Worm (Caenorhabditis elegans) whole organism, L1 larva: ENCODE results near the gene F39H12.1.
A peak's percentile ranks its signal among the peaks of the same experiment; 100 is the strongest.

ENCODE experiments used
- C04F5.9 ChIP-seq: sonication (generic microtip); optimal IDR thresholded peaks from 2 replicates; lab custom pipeline; 2016; ENCODE audit warnings: missing genetic modification characterization, missing compliant biosample characterization
- C16A3.4 ChIP-seq: fragments of 150-350 bp; optimal IDR thresholded peaks from 2 replicates; lab custom pipeline; 2014; ENCODE audit warnings: missing biosample characterization, missing genetic modification characterization
- C34B4.2 ChIP-seq: sonication (generic microtip); optimal IDR thresholded peaks from 2 replicates; lab custom pipeline; 2017; ENCODE audit warnings: mild to moderate bottlenecking, missing genetic modification characterization, missing compliant biosample characterization
- F16B12.6 ChIP-seq: fragments of 150-350 bp; optimal IDR thresholded peaks from 2 replicates; lab custom pipeline; 2014; ENCODE audit warnings: missing biosample characterization, missing genetic modification characterization
- Y116A8C.19 ChIP-seq: sonication (generic microtip); optimal IDR thresholded peaks from 2 replicates; lab custom pipeline; 2016; ENCODE audit warnings: missing compliant biosample characterization, missing genetic modification characterization, borderline replicate concordance
- aly-2 ChIP-seq: fragments of 150-350 bp; optimal IDR thresholded peaks from 2 replicates; lab custom pipeline; 2014; ENCODE audit warnings: missing biosample characterization, missing genetic modification characterization
- blmp-1 ChIP-seq: fragments of 150-350 bp; optimal IDR thresholded peaks from 2 replicates; lab custom pipeline; 2014; ENCODE audit warnings: missing biosample characterization, missing genetic modification characterization
- ceh-8 ChIP-seq: fragments of 200-800 bp; sonication (Bioruptor generic); optimal IDR thresholded peaks from 2 replicates; lab custom pipeline; 2018; ENCODE audit warnings: mild to moderate bottlenecking, missing genetic modification characterization, moderate library complexity, missing compliant biosample characterization
- ceh-88 ChIP-seq: fragments of 200-800 bp; sonication (Bioruptor generic); IDR thresholded peaks from 2 replicates; pipeline ENCODE4 v1.3.6; 2022; ENCODE audit warnings: missing genetic modification characterization, missing compliant biosample characterization
- ceh-90 ChIP-seq: sonication (generic microtip); optimal IDR thresholded peaks from 2 replicates; lab custom pipeline; 2016; ENCODE audit warnings: missing genetic modification characterization, missing compliant biosample characterization
- ces-1 ChIP-seq: fragments of 150-350 bp; optimal IDR thresholded peaks from 2 replicates; lab custom pipeline; 2014; ENCODE audit warnings: missing biosample characterization, missing genetic modification reagents, missing genetic modification characterization
- dpl-1 ChIP-seq, 3 experiments: fragments of 150-350 bp in 2 of 3; sonication (generic microtip) in 1 of 3; optimal IDR thresholded peaks; 2 replicates each; lab custom pipeline; 2014 to 2017; ENCODE audit warnings: missing biosample characterization in 3 of 3, missing genetic modification characterization in 3 of 3, missing genetic modification reagents in 3 of 3
- dsc-1 ChIP-seq: sonication (generic microtip); optimal IDR thresholded peaks from 2 replicates; lab custom pipeline; 2016; ENCODE audit warnings: mild to moderate bottlenecking, missing genetic modification characterization, missing compliant biosample characterization
- efl-1 ChIP-seq, 4 experiments: fragments of 150-350 bp; optimal IDR thresholded peaks in 3 of 4; peaks in 1 of 4; 1 replicate in 1 of 4; 2 replicates in 3 of 4; lab custom pipeline; 2014; ENCODE audit warnings: missing biosample characterization in 2 of 4, missing genetic modification characterization in 2 of 4, missing genetic modification reagents in 2 of 4
- elt-2 ChIP-seq: sonication (generic microtip); optimal IDR thresholded peaks from 2 replicates; lab custom pipeline; 2016; ENCODE audit warnings: missing genetic modification characterization, mild to moderate bottlenecking, inconsistent platforms, missing compliant biosample characterization, missing genetic modification reagents
- elt-3 ChIP-seq, 6 experiments: fragments of 150-350 bp in 1 of 6; sonication (generic microtip); optimal IDR thresholded peaks; 2 replicates each; lab custom pipeline; 2017 to 2018; ENCODE audit warnings: missing biosample characterization in 6 of 6, missing genetic modification characterization in 6 of 6, inconsistent platforms in 1 of 6
- ets-5 ChIP-seq: fragments of 200-800 bp; sonication (Bioruptor generic); IDR thresholded peaks from 2 replicates; pipeline ENCODE4 v1.3.6; 2022; ENCODE audit warnings: missing genetic modification characterization, missing compliant biosample characterization
- fkh-10 ChIP-seq: sonication (generic microtip); optimal IDR thresholded peaks from 2 replicates; lab custom pipeline; 2017; ENCODE audit warnings: missing biosample characterization, missing genetic modification reagents, missing genetic modification characterization
- hlh-17 ChIP-seq: fragments of 200-800 bp; sonication (Bioruptor generic); optimal IDR thresholded peaks from 2 replicates; lab custom pipeline; 2018; ENCODE audit warnings: missing genetic modification characterization, mild to moderate bottlenecking, missing compliant biosample characterization, moderate library complexity, borderline replicate concordance
- hlh-4 ChIP-seq: sonication (generic microtip); optimal IDR thresholded peaks from 2 replicates; lab custom pipeline; 2016; ENCODE audit warnings: mild to moderate bottlenecking, missing genetic modification characterization, missing compliant biosample characterization
- irx-1 ChIP-seq: sonication (generic microtip); optimal IDR thresholded peaks from 2 replicates; lab custom pipeline; 2016; ENCODE audit warnings: missing genetic modification characterization, missing compliant biosample characterization
- isw-1 ChIP-seq: fragments of 200-800 bp; sonication (Bioruptor generic); IDR thresholded peaks from 2 replicates; pipeline ENCODE4 v1.3.6; 2022; ENCODE audit warnings: missing genetic modification characterization, missing compliant biosample characterization
- jun-1 ChIP-seq: fragments of 150-350 bp; optimal IDR thresholded peaks from 2 replicates; lab custom pipeline; 2014; ENCODE audit warnings: missing biosample characterization, missing genetic modification reagents, missing genetic modification characterization
- lin-14 ChIP-seq: fragments of 200-800 bp; sonication (Bioruptor generic); optimal IDR thresholded peaks from 2 replicates; lab custom pipeline; 2018; ENCODE audit warnings: mild to moderate bottlenecking, missing genetic modification characterization, moderate library complexity, missing compliant biosample characterization
- lin-15B ChIP-seq: fragments of 150-350 bp; sonication (generic microtip); optimal IDR thresholded peaks from 3 replicates; lab custom pipeline; 2014; ENCODE audit warnings: missing biosample characterization, missing genetic modification characterization
- lin-35 ChIP-seq, 2 experiments: fragments of 150-350 bp; optimal IDR thresholded peaks; 2 replicates each; lab custom pipeline; 2014; ENCODE audit warnings: missing biosample characterization in 2 of 2, missing genetic modification characterization in 2 of 2, missing genetic modification reagents in 2 of 2
- mdl-1 ChIP-seq, 2 experiments: fragments of 150-350 bp; optimal IDR thresholded peaks; 2 replicates each; lab custom pipeline; 2014 to 2017; ENCODE audit warnings: missing biosample characterization in 2 of 2, missing genetic modification characterization in 2 of 2, inconsistent platforms in 1 of 2
- mep-1 ChIP-seq: fragments of 150-350 bp; optimal IDR thresholded peaks from 2 replicates; lab custom pipeline; 2014; ENCODE audit warnings: missing biosample characterization, missing genetic modification characterization
- nhr-11 ChIP-seq: fragments of 150-350 bp; optimal IDR thresholded peaks from 2 replicates; lab custom pipeline; 2014; ENCODE audit warnings: missing biosample characterization, missing genetic modification characterization
- nhr-71 ChIP-seq: sonication (generic microtip); optimal IDR thresholded peaks from 2 replicates; lab custom pipeline; 2016; ENCODE audit warnings: mild to moderate bottlenecking, missing genetic modification characterization, moderate library complexity, missing compliant biosample characterization
- nhr-85 ChIP-seq: sonication (generic microtip); peaks from one replicate; lab custom pipeline; 2016; ENCODE audit warnings: missing genetic modification characterization, inconsistent platforms, missing compliant biosample characterization
- nhr-90 ChIP-seq: sonication (generic microtip); optimal IDR thresholded peaks from 2 replicates; lab custom pipeline; 2016; ENCODE audit warnings: mild to moderate bottlenecking, missing genetic modification characterization, missing compliant biosample characterization; ENCODE audit not compliant: poor library complexity
- pax-3 ChIP-seq: fragments of 200-800 bp; sonication (Bioruptor generic); optimal IDR thresholded peaks from 2 replicates; lab custom pipeline; 2018; ENCODE audit warnings: mild to moderate bottlenecking, missing genetic modification characterization, moderate library complexity, missing compliant biosample characterization
- rnt-1 ChIP-seq: sonication (generic microtip); optimal IDR thresholded peaks from 2 replicates; lab custom pipeline; 2016; ENCODE audit warnings: mild to moderate bottlenecking, missing genetic modification characterization, moderate library complexity, missing compliant biosample characterization
- snu-23 ChIP-seq: sonication (generic microtip); optimal IDR thresholded peaks from 2 replicates; lab custom pipeline; 2016; ENCODE audit warnings: missing genetic modification characterization, missing compliant biosample characterization
- sox-4 ChIP-seq: sonication (generic microtip); optimal IDR thresholded peaks from 2 replicates; lab custom pipeline; 2016; ENCODE audit warnings: missing genetic modification characterization, missing compliant biosample characterization
- sptf-1 ChIP-seq: fragments of 150-350 bp; optimal IDR thresholded peaks from 2 replicates; lab custom pipeline; 2014; ENCODE audit warnings: missing biosample characterization, missing genetic modification characterization
- swsn-7 ChIP-seq: sonication (generic microtip); optimal IDR thresholded peaks from 2 replicates; lab custom pipeline; 2016; ENCODE audit warnings: missing genetic modification characterization, missing compliant biosample characterization
- tbx-2 ChIP-seq: sonication (generic microtip); optimal IDR thresholded peaks from 2 replicates; lab custom pipeline; 2016; ENCODE audit warnings: missing genetic modification characterization, missing compliant biosample characterization
- tlp-1 ChIP-seq: fragments of 150-350 bp; optimal IDR thresholded peaks from 2 replicates; lab custom pipeline; 2014; ENCODE audit warnings: missing biosample characterization, missing genetic modification characterization
- unc-130 ChIP-seq: fragments of 150-350 bp; optimal IDR thresholded peaks from 2 replicates; lab custom pipeline; 2017; ENCODE audit warnings: missing biosample characterization, missing genetic modification characterization, inconsistent platforms
- unc-30 ChIP-seq: sonication (generic microtip); optimal IDR thresholded peaks from 2 replicates; lab custom pipeline; 2017; ENCODE audit warnings: missing biosample characterization, missing genetic modification characterization
- unc-86 ChIP-seq: sonication (generic microtip); optimal IDR thresholded peaks from 2 replicates; lab custom pipeline; 2016; ENCODE audit warnings: missing genetic modification characterization, missing compliant biosample characterization
- xbp-1 ChIP-seq: sonication (generic microtip); optimal IDR thresholded peaks from 2 replicates; lab custom pipeline; 2016; ENCODE audit warnings: missing genetic modification characterization, missing compliant biosample characterization
- zip-4 ChIP-seq: fragments of 200-800 bp; sonication (Bioruptor generic); optimal IDR thresholded peaks from 2 replicates; lab custom pipeline; 2018; ENCODE audit warnings: mild to moderate bottlenecking, missing genetic modification characterization, moderate library complexity, missing compliant biosample characterization
- ztf-4 ChIP-seq: fragments of 150-350 bp; optimal IDR thresholded peaks from 2 replicates; lab custom pipeline; 2014; ENCODE audit warnings: missing biosample characterization, missing genetic modification characterization

Gene F39H12.1

ce11 chrX:871957-872715 lies 37.6 kb downstream of the F39H12.1 start, which contains the start of gene F56F10.1:
Gene F56F10.1, plus strand, starts transcription at chrX:872603.
- TF ChIP-seq elt-2 (tag; lab: Kevin White, UChicago) = peak; percentile 1
- TF ChIP-seq hlh-17 (GFP tag; lab: Kevin White, UChicago) = no peak
- TF ChIP-seq xbp-1 (tag; lab: Kevin White, UChicago) = no peak
- TF ChIP-seq, all 84 proteins: peak for 1

ce11 chrX:873634-874033 lies 39.1 kb downstream of the F39H12.1 start:
- TF ChIP-seq hlh-4 (tag; lab: Kevin White, UChicago) (no peak), ets-5 (GFP tag; lab: Robert Waterston, UW) (no peak)

- peak; percentile 61 for TF ChIP-seq lin-15B (tag; lab: Kevin White, UChicago)
- peak; percentile 18 for TF ChIP-seq jun-1 (tag; lab: Kevin White, UChicago)
- TF ChIP-seq pax-3 (tag; lab: Kevin White, UChicago) = no peak
- TF ChIP-seq lin-35 (GFP tag; optimal IDR thresholded peaks at IDR 0.05; lab: Kevin White, UChicago) = peak; percentile 61 to 81
- no peak for TF ChIP-seq Y116A8C.19 (tag; lab: Kevin White, UChicago)
- no peak for TF ChIP-seq sox-4
- peak; percentile 86 for TF ChIP-seq lin-14 (GFP tag; lab: Kevin White, UChicago)
- TF ChIP-seq ceh-88 (GFP tag; lab: Robert Waterston, UW) = no peak
- no peak for TF ChIP-seq nhr-11 (tag; lab: Kevin White, UChicago)
- TF ChIP-seq isw-1 = no peak
- TF ChIP-seq mdl-1 (tag; optimal IDR thresholded peaks at IDR 0.05; lab: Kevin White, UChicago) = peak in 1 of 2 experiments; percentile 51
- TF ChIP-seq ztf-4 = no peak
- peak; percentile 77 for TF ChIP-seq snu-23 (GFP tag; lab: Kevin White, UChicago)
- TF ChIP-seq nhr-90 = no peak
- peak; percentile 72 for TF ChIP-seq rnt-1 (tag; lab: Kevin White, UChicago)
- no peak for TF ChIP-seq aly-2 (tag; lab: Kevin White, UChicago)
- no peak for TF ChIP-seq sptf-1
- TF ChIP-seq fkh-10 (GFP tag; lab: Kevin White, UChicago) = peak; percentile 28
- peak; percentile 33 for TF ChIP-seq xbp-1 (tag; lab: Kevin White, UChicago)
- no peak for TF ChIP-seq ceh-8 (GFP tag; lab: Kevin White, UChicago)
- TF ChIP-seq zip-4 (GFP tag; lab: Kevin White, UChicago) = no peak
- TF ChIP-seq tbx-2 = peak; percentile 53
- no peak for TF ChIP-seq elt-2 (tag; lab: Kevin White, UChicago)
- no peak for TF ChIP-seq tlp-1
- TF ChIP-seq dsc-1 (tag; lab: Kevin White, UChicago) = peak; percentile 13
- no peak for TF ChIP-seq irx-1 (tag; lab: Kevin White, UChicago)
- peak; percentile 30 to 64 (median 46) for TF ChIP-seq dpl-1 (GFP tag; optimal IDR thresholded peaks at IDR 0.05; lab: Kevin White, UChicago)
- TF ChIP-seq ces-1 (GFP tag; lab: Kevin White, UChicago) = no peak
- no peak for TF ChIP-seq hlh-17 (GFP tag; lab: Kevin White, UChicago)
- peak; percentile 73 for TF ChIP-seq nhr-85 (tag; lab: Kevin White, UChicago)
- TF ChIP-seq unc-86 (tag; lab: Kevin White, UChicago) = peak; percentile 12
- TF ChIP-seq hlh-4 (tag; lab: Kevin White, UChicago) = no peak
- TF ChIP-seq C34B4.2 (tag; lab: Kevin White, UChicago) = no peak
- TF ChIP-seq nhr-71 = peak; percentile 63
- peak; percentile 86 for TF ChIP-seq mep-1 (tag; lab: Kevin White, UChicago)
- peak; percentile 52 for TF ChIP-seq swsn-7 (tag; lab: Kevin White, UChicago)
- peak; percentile 25 for TF ChIP-seq F16B12.6 (tag; lab: Kevin White, UChicago)
- peak; percentile 70 for TF ChIP-seq C16A3.4
- TF ChIP-seq C04F5.9 (tag; lab: Kevin White, UChicago) = no peak
- no peak for TF ChIP-seq ceh-90 (tag; lab: Kevin White, UChicago)
- peak; percentile 97 for TF ChIP-seq blmp-1 (tag; lab: Kevin White, UChicago)
- TF ChIP-seq unc-30 = no peak
- TF ChIP-seq efl-1 (optimal IDR thresholded peaks at IDR 0.05; lab: Kevin White, UChicago) = peak; percentile 36 to 66
- TF ChIP-seq efl-1 (GFP tag; optimal IDR thresholded peaks at IDR 0.05 in 1 of 2; lab: Kevin White, UChicago) = peak in 1 of 2 experiments; percentile 15
- peak; percentile 40 for TF ChIP-seq unc-130 (tag; lab: Kevin White, UChicago)
- peak in 3 of 6 experiments; percentile 10 to 45 (median 38) for TF ChIP-seq elt-3 (tag; optimal IDR thresholded peaks at IDR 0.05; lab: Kevin White, UChicago)
These were observed 42.4 kb downstream of the F39H12.1 start, which contains the start of gene ZC13.1 for ce11 chrX:876935-877334. Gene ZC13.1, plus strand, starts transcription at chrX:877239.
